Fruit fly (Drosophila melanogaster): ENCODE results near the gene CG7920.

- TF ChIP-seq D1 (tag; optimal IDR thresholded peaks at IDR 0.05): no peak
- TF ChIP-seq CG12605 (GFP tag; IDR thresholded peaks at IDR 0.05): no peak
- no peak for TF ChIP-seq CG17806 (tag; optimal IDR thresholded peaks at IDR 0.05)
- TF ChIP-seq Snoo (tag; optimal IDR thresholded peaks at IDR 0.05): no peak
- TF ChIP-seq CG34367 (tag; optimal IDR thresholded peaks at IDR 0.05): no peak
- no peak for TF ChIP-seq Pif1A (GFP tag; optimal IDR thresholded peaks at IDR 0.05)
- TF ChIP-seq EcR (GFP tag; optimal IDR thresholded peaks at IDR 0.05): no peak
- TF ChIP-seq Ets98B (GFP tag; IDR thresholded peaks at IDR 0.05): no peak
- TF ChIP-seq CG8159 (tag; optimal IDR thresholded peaks at IDR 0.05): no peak
Measured at dm6 chr3R:30061980-30062379, 46.9 kb upstream of the CG7920 start.
